Worm (Caenorhabditis elegans) whole organism, L1 larva: ENCODE results near the gene K01F9.2.

ENCODE experiments used
- Y116A8C.19 ChIP-seq: sonication (generic microtip); optimal IDR thresholded peaks from 2 replicates; lab custom pipeline; 2016; ENCODE audit warnings: missing compliant biosample characterization, missing genetic modification characterization, borderline replicate concordance
- alr-1 ChIP-seq: fragments of 200-800 bp; sonication (Bioruptor generic); optimal IDR thresholded peaks from 2 replicates; lab custom pipeline; 2018; ENCODE audit warnings: borderline replicate concordance, mild to moderate bottlenecking, missing genetic modification characterization, missing compliant biosample characterization
- aly-2 ChIP-seq: fragments of 150-350 bp; optimal IDR thresholded peaks from 2 replicates; lab custom pipeline; 2014; ENCODE audit warnings: missing biosample characterization, missing genetic modification characterization
- ama-1 ChIP-seq: fragments of 150-350 bp; optimal IDR thresholded peaks from 2 replicates; lab custom pipeline; 2014
- blmp-1 ChIP-seq: fragments of 150-350 bp; optimal IDR thresholded peaks from 2 replicates; lab custom pipeline; 2014; ENCODE audit warnings: missing biosample characterization, missing genetic modification characterization
- ceh-88 ChIP-seq: fragments of 200-800 bp; sonication (Bioruptor generic); IDR thresholded peaks from 2 replicates; pipeline ENCODE4 v1.3.6; 2022; ENCODE audit warnings: missing genetic modification characterization, missing compliant biosample characterization
- ceh-90 ChIP-seq: sonication (generic microtip); optimal IDR thresholded peaks from 2 replicates; lab custom pipeline; 2016; ENCODE audit warnings: missing genetic modification characterization, missing compliant biosample characterization
- dpl-1 ChIP-seq, 3 experiments: fragments of 150-350 bp in 2 of 3; sonication (generic microtip) in 1 of 3; optimal IDR thresholded peaks; 2 replicates each; lab custom pipeline; 2014 to 2017; ENCODE audit warnings: missing biosample characterization in 3 of 3, missing genetic modification characterization in 3 of 3, missing genetic modification reagents in 3 of 3
- efl-1 ChIP-seq, 4 experiments: fragments of 150-350 bp; optimal IDR thresholded peaks in 3 of 4; peaks in 1 of 4; 1 replicate in 1 of 4; 2 replicates in 3 of 4; lab custom pipeline; 2014; ENCODE audit warnings: missing biosample characterization in 2 of 4, missing genetic modification characterization in 2 of 4, missing genetic modification reagents in 2 of 4
- egl-13 ChIP-seq: sonication (generic microtip); optimal IDR thresholded peaks from 2 replicates; lab custom pipeline; 2016; ENCODE audit warnings: missing genotype, missing genetic modification reagents, missing genetic modification characterization, missing compliant biosample characterization
- egl-27 ChIP-seq, 2 experiments: fragments of 150-350 bp in 1 of 2; sonication (generic microtip); optimal IDR thresholded peaks; 3 replicates each; lab custom pipeline; 2017 to 2018; ENCODE audit warnings: missing biosample characterization in 2 of 2, missing genetic modification characterization in 2 of 2, missing genetic modification reagents in 2 of 2
- elt-3 ChIP-seq, 6 experiments: fragments of 150-350 bp in 1 of 6; sonication (generic microtip); optimal IDR thresholded peaks; 2 replicates each; lab custom pipeline; 2017 to 2018; ENCODE audit warnings: missing biosample characterization in 6 of 6, missing genetic modification characterization in 6 of 6, inconsistent platforms in 1 of 6
- ets-5 ChIP-seq: fragments of 200-800 bp; sonication (Bioruptor generic); IDR thresholded peaks from 2 replicates; pipeline ENCODE4 v1.3.6; 2022; ENCODE audit warnings: missing genetic modification characterization, missing compliant biosample characterization
- fkh-4 ChIP-seq: sonication (generic microtip); optimal IDR thresholded peaks from 2 replicates; lab custom pipeline; 2016; ENCODE audit warnings: missing compliant biosample characterization, missing genetic modification characterization, borderline replicate concordance
- hlh-17 ChIP-seq: fragments of 200-800 bp; sonication (Bioruptor generic); optimal IDR thresholded peaks from 2 replicates; lab custom pipeline; 2018; ENCODE audit warnings: missing genetic modification characterization, mild to moderate bottlenecking, missing compliant biosample characterization, moderate library complexity, borderline replicate concordance
- jun-1 ChIP-seq: fragments of 150-350 bp; optimal IDR thresholded peaks from 2 replicates; lab custom pipeline; 2014; ENCODE audit warnings: missing biosample characterization, missing genetic modification reagents, missing genetic modification characterization
- lin-14 ChIP-seq: fragments of 200-800 bp; sonication (Bioruptor generic); optimal IDR thresholded peaks from 2 replicates; lab custom pipeline; 2018; ENCODE audit warnings: mild to moderate bottlenecking, missing genetic modification characterization, moderate library complexity, missing compliant biosample characterization
- lin-39 ChIP-seq: fragments of 150-350 bp; optimal IDR thresholded peaks from 2 replicates; lab custom pipeline; 2014; ENCODE audit warnings: missing biosample characterization, missing genetic modification reagents, missing genetic modification characterization
- lir-3 ChIP-seq: sonication (generic microtip); optimal IDR thresholded peaks from 2 replicates; lab custom pipeline; 2016; ENCODE audit warnings: mild to moderate bottlenecking, missing genetic modification characterization, moderate library complexity, missing compliant biosample characterization; ENCODE audit not compliant: poor library complexity
- lsy-2 ChIP-seq, 2 experiments: fragments of 150-350 bp; optimal IDR thresholded peaks; 2 replicates each; lab custom pipeline; 2014; ENCODE audit warnings: missing biosample characterization in 2 of 2, missing genetic modification characterization in 2 of 2
- mef-2 ChIP-seq: fragments of 150-350 bp; optimal IDR thresholded peaks from 2 replicates; lab custom pipeline; 2014; ENCODE audit warnings: missing biosample characterization, missing genetic modification characterization
- mep-1 ChIP-seq: fragments of 150-350 bp; optimal IDR thresholded peaks from 2 replicates; lab custom pipeline; 2014; ENCODE audit warnings: missing biosample characterization, missing genetic modification characterization
- nhr-11 ChIP-seq: fragments of 150-350 bp; optimal IDR thresholded peaks from 2 replicates; lab custom pipeline; 2014; ENCODE audit warnings: missing biosample characterization, missing genetic modification characterization
- nhr-20 ChIP-seq: sonication (generic microtip); optimal IDR thresholded peaks from 2 replicates; lab custom pipeline; 2016; ENCODE audit warnings: mild to moderate bottlenecking, missing genetic modification characterization, missing compliant biosample characterization
- nhr-47 ChIP-seq: sonication (generic microtip); optimal IDR thresholded peaks from 2 replicates; lab custom pipeline; 2016; ENCODE audit warnings: mild to moderate bottlenecking, missing genetic modification characterization, moderate library complexity, missing compliant biosample characterization
- nhr-71 ChIP-seq: sonication (generic microtip); optimal IDR thresholded peaks from 2 replicates; lab custom pipeline; 2016; ENCODE audit warnings: mild to moderate bottlenecking, missing genetic modification characterization, moderate library complexity, missing compliant biosample characterization
- nhr-85 ChIP-seq: sonication (generic microtip); peaks from one replicate; lab custom pipeline; 2016; ENCODE audit warnings: missing genetic modification characterization, inconsistent platforms, missing compliant biosample characterization
- pag-3 ChIP-seq: sonication (generic microtip); optimal IDR thresholded peaks from 2 replicates; lab custom pipeline; 2017; ENCODE audit warnings: missing genetic modification characterization, mild to moderate bottlenecking, missing compliant biosample characterization, antibody characterized with exemption, borderline replicate concordance; ENCODE audit not compliant: insufficient read depth
- rnt-1 ChIP-seq: sonication (generic microtip); optimal IDR thresholded peaks from 2 replicates; lab custom pipeline; 2016; ENCODE audit warnings: mild to moderate bottlenecking, missing genetic modification characterization, moderate library complexity, missing compliant biosample characterization
- skn-1 ChIP-seq: fragments of 150-350 bp; optimal IDR thresholded peaks from 2 replicates; lab custom pipeline; 2014; ENCODE audit warnings: missing biosample characterization, missing genetic modification characterization
- snu-23 ChIP-seq: sonication (generic microtip); optimal IDR thresholded peaks from 2 replicates; lab custom pipeline; 2016; ENCODE audit warnings: missing genetic modification characterization, missing compliant biosample characterization
- sptf-1 ChIP-seq: fragments of 150-350 bp; optimal IDR thresholded peaks from 2 replicates; lab custom pipeline; 2014; ENCODE audit warnings: missing biosample characterization, missing genetic modification characterization
- swsn-7 ChIP-seq: sonication (generic microtip); optimal IDR thresholded peaks from 2 replicates; lab custom pipeline; 2016; ENCODE audit warnings: missing genetic modification characterization, missing compliant biosample characterization
- zag-1 ChIP-seq: fragments of 150-350 bp; optimal IDR thresholded peaks from 2 replicates; lab custom pipeline; 2014; ENCODE audit warnings: missing biosample characterization, missing genetic modification characterization

Gene K01F9.2

DNA sequence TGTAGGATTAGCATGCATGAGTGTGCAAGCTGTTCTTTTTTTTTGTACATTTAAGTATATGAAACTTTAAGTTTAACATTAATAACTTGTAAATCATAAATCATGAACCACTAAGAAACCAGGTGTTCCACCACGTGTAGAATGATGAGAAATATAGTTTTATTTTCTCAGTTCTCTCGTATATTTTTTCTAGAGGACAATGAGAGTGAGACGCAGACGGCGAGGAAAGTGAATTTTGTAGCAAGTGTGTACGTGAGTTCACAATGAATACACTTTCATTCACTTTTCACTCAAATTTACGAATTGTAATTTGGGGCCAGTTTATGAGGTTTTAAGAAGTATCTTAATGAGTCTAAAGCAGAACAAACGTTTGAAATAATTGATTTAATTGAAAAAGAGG, 49.6 kb upstream of the K01F9.2 start (continued):
- TF ChIP-seq alr-1 (tag; lab: Kevin White, UChicago) = no peak
- no peak for TF ChIP-seq lir-3 (tag; lab: Kevin White, UChicago)
- no peak for TF ChIP-seq nhr-47
- TF ChIP-seq mep-1 (tag; lab: Kevin White, UChicago) = peak; percentile 33
- TF ChIP-seq aly-2 = no peak

DNA sequence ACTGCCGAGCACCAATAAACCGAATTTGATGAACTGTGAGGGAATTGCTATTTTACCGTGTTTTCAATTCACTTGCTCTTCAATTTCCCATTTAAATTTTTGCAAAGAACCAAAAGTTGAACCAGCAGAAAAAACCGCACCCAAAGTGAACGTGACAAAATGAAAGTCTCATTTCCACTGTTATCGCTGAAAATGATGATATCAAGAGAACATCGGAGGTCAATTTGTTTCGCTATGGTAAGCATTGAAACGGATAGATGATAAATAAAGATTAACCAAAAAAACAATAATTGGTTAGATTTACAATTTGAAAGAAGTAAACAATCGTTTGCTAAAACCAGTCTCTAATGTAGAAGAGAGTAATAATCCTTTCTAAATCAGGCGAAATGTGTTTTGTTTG, 48.6 kb upstream of the K01F9.2 start:
- TF ChIP-seq blmp-1 (tag; lab: Kevin White, UChicago) = peak; percentile 31
- TF ChIP-seq nhr-85 = peak; percentile 51
- TF ChIP-seq snu-23 (GFP tag; lab: Kevin White, UChicago) = no peak

DNA sequence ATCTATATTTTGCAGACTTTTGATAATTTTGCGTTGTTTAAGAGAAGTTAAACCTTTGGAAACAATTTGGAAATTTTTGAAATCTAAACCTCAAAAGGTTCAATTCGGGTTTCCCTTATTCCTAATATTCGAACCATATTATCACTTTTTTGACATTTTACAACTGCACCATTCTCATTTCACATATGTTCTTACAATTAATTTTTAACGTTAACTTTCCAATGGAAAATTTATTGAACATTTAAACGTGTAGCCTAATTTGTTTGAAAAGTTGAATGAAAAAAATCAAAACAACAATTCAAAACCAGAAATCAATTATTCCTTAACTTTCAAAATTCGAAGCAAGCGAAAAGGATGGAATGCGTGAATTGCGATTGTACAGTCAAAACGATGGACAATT, 47.0 kb upstream of the K01F9.2 start, which contains the start of gene ZK637.12:
Gene ZK637.12 (plus strand): TSS at position 301 of the 400 bp plus-strand sequence.
- TF ChIP-seq ama-1 (lab: Kevin White, UChicago) (no peak), fkh-4 (no peak), swsn-7 (tag; lab: Kevin White, UChicago) (no peak), lin-39 (no peak), rnt-1 (tag; lab: Kevin White, UChicago) (no peak), ets-5 (GFP tag; lab: Robert Waterston, UW) (no peak), nhr-11 (tag; lab: Kevin White, UChicago) (no peak), ceh-90 (tag; lab: Kevin White, UChicago) (no peak), blmp-1 (tag; lab: Kevin White, UChicago) (no peak), zag-1 (tag; lab: Kevin White, UChicago) (no peak), efl-1 (optimal IDR thresholded peaks at IDR 0.05; lab: Kevin White, UChicago) (no peak), efl-1 (GFP tag; optimal IDR thresholded peaks at IDR 0.05 in 1 of 2; lab: Kevin White, UChicago) (no peak), egl-13 (tag; lab: Kevin White, UChicago) (no peak), egl-27 (tag; optimal IDR thresholded peaks at IDR 0.05; lab: Kevin White, UChicago) (no peak), alr-1 (tag; lab: Kevin White, UChicago) (no peak), hlh-17 (no peak), Y116A8C.19 (tag; lab: Kevin White, UChicago) (no peak), pag-3 (tag; lab: Kevin White, UChicago) (no peak), ceh-88 (GFP tag; lab: Robert Waterston, UW) (no peak)

ce11 chrIII:8923240-8923734, 46.4 kb upstream of the K01F9.2 start, which contains the start of gene glb-1:
glb-1 (minus strand) TSS chrIII:8923290.
- TF ChIP-seq nhr-20 (tag; lab: Kevin White, UChicago) (peak; percentile 67), dpl-1 (GFP tag; optimal IDR thresholded peaks at IDR 0.05; lab: Kevin White, UChicago) (peak in 2 of 3 experiments; percentile 8 to 25), sptf-1 (tag; lab: Kevin White, UChicago) (no peak), mep-1 (tag; lab: Kevin White, UChicago) (peak; percentile 35), jun-1 (no peak), nhr-71 (tag; lab: Kevin White, UChicago) (peak; percentile 3), mef-2 (no peak), efl-1 (optimal IDR thresholded peaks at IDR 0.05; lab: Kevin White, UChicago) (peak in 1 of 2 experiments; percentile 2), efl-1 (GFP tag; optimal IDR thresholded peaks at IDR 0.05 in 1 of 2; lab: Kevin White, UChicago) (no peak), skn-1 (tag; lab: Kevin White, UChicago) (peak; percentile 85), egl-27 (tag; optimal IDR thresholded peaks at IDR 0.05; lab: Kevin White, UChicago) (no peak), nhr-85 (peak; percentile 81), snu-23 (GFP tag; lab: Kevin White, UChicago) (peak; percentile 30), lin-14 (GFP tag; lab: Kevin White, UChicago) (peak; percentile 72), blmp-1 (tag; lab: Kevin White, UChicago) (peak; percentile 69), lsy-2 (tag; optimal IDR thresholded peaks at IDR 0.05; lab: Kevin White, UChicago) (peak; percentile 17), elt-3 (tag; optimal IDR thresholded peaks at IDR 0.05; lab: Kevin White, UChicago) (peak in 1 of 6 experiments; percentile 3)
